Worm (Caenorhabditis elegans) whole organism, L3 larva: ENCODE data around the gene nep-23.

Experiments used
- ceh-82 ChIP-seq: fragments of 150-350 bp; optimal IDR thresholded peaks from 2 replicates; lab custom pipeline; 2014; ENCODE audit warnings: missing biosample characterization, missing genetic modification characterization
- fkh-10 ChIP-seq: sonication (generic microtip); optimal IDR thresholded peaks from 2 replicates; lab custom pipeline; 2017; ENCODE audit warnings: missing biosample characterization, missing genetic modification reagents, missing genetic modification characterization
- fos-1 ChIP-seq: fragments of 150-350 bp; optimal IDR thresholded peaks from 2 replicates; lab custom pipeline; 2014; ENCODE audit warnings: missing biosample characterization, missing genetic modification characterization
- lin-39 ChIP-seq: fragments of 150-350 bp; optimal IDR thresholded peaks from 2 replicates; lab custom pipeline; 2018; ENCODE audit warnings: missing biosample characterization, missing genetic modification reagents, missing genetic modification characterization
- mdl-1 ChIP-seq: fragments of 150-350 bp; optimal IDR thresholded peaks from 2 replicates; lab custom pipeline; 2014; ENCODE audit warnings: missing biosample characterization, missing genetic modification characterization
- nhr-28 ChIP-seq: fragments of 150-350 bp; optimal IDR thresholded peaks from 2 replicates; lab custom pipeline; 2014; ENCODE audit warnings: missing biosample characterization, missing genetic modification characterization
- nhr-77 ChIP-seq: fragments of 150-350 bp; optimal IDR thresholded peaks from 2 replicates; lab custom pipeline; 2014; ENCODE audit warnings: missing biosample characterization, missing genetic modification characterization
- pha-4 ChIP-seq: fragments of 150-350 bp; optimal IDR thresholded peaks from 2 replicates; lab custom pipeline; 2014; ENCODE audit warnings: missing biosample characterization, missing genetic modification reagents, missing genetic modification characterization
- sea-2 ChIP-seq: fragments of 150-350 bp; sonication (generic microtip); optimal IDR thresholded peaks from 4 replicates; lab custom pipeline; 2014; ENCODE audit warnings: missing biosample characterization, missing genetic modification reagents, missing genetic modification characterization

DNA sequence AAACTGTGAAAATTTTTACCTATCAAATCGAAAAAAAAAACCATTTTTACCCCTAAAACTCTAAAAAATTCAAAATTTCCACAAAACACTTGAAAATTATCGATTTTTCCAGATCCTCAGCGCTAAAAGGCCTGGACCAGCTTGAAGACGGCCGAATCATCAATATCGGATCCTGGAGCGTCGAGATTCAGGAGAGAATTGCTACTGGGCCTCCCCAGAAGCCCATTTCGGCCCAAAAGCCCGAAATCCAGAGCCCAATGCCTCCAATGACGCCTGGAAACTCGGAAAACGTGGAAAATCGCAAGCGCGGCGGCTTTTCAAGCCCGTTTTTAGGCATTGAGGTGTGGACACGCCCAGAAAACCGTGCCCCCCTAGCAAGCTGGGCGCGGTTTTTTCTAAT, 32.2 kb downstream of the nep-23 start:
- TF ChIP-seq sea-2 (GFP tag; lab: Kevin White, UChicago): no peak
- TF ChIP-seq fkh-10: no peak
- no peak for TF ChIP-seq nhr-28 (tag; lab: Kevin White, UChicago)
- no peak for TF ChIP-seq lin-39 (tag; lab: Kevin White, UChicago)
- TF ChIP-seq nhr-77 (tag; lab: Kevin White, UChicago): no peak
- TF ChIP-seq ceh-82 (tag; lab: Kevin White, UChicago): no peak
- no peak for TF ChIP-seq mdl-1 (tag; lab: Kevin White, UChicago)
- no peak for TF ChIP-seq fos-1 (tag; lab: Kevin White, UChicago)
- no peak for TF ChIP-seq pha-4
